Worm (Caenorhabditis elegans) whole organism, early embryonic: ENCODE data around the gene srsx-5.

ENCODE experiments used
- F13C5.2 ChIP-seq: sonication (generic microtip); optimal IDR thresholded peaks from 2 replicates; lab custom pipeline; 2017; ENCODE audit warnings: mild to moderate bottlenecking, missing genetic modification characterization, inconsistent platforms, missing compliant biosample characterization
- ama-1 ChIP-seq: fragments of 150-350 bp; optimal IDR thresholded peaks from 2 replicates; lab custom pipeline; 2014
- ceh-13 ChIP-seq: fragments of 200-800 bp; sonication (Bioruptor generic); optimal IDR thresholded peaks from 2 replicates; lab custom pipeline; 2018; ENCODE audit warnings: mild to moderate bottlenecking, missing genetic modification characterization, missing compliant biosample characterization
- ceh-36 ChIP-seq: sonication (generic microtip); optimal IDR thresholded peaks from 2 replicates; lab custom pipeline; 2016; ENCODE audit warnings: missing genetic modification characterization, inconsistent platforms, missing compliant biosample characterization
- ets-7 ChIP-seq: sonication (generic microtip); optimal IDR thresholded peaks from 2 replicates; lab custom pipeline; 2016; ENCODE audit warnings: missing genotype, missing genetic modification characterization, missing compliant biosample characterization
- flt-1 ChIP-seq: fragments of 200-800 bp; sonication (Bioruptor generic); IDR thresholded peaks from 2 replicates; pipeline ENCODE4 v1.3.6; 2022; ENCODE audit warnings: missing genetic modification characterization, missing compliant biosample characterization
- hmg-4 ChIP-seq: fragments of 200-800 bp; sonication (Bioruptor generic); optimal IDR thresholded peaks from 2 replicates; lab custom pipeline; 2018; ENCODE audit warnings: mild to moderate bottlenecking, missing genetic modification characterization, missing compliant biosample characterization
- hnd-1 ChIP-seq: sonication (generic microtip); optimal IDR thresholded peaks from 2 replicates; lab custom pipeline; 2016; ENCODE audit warnings: missing genetic modification characterization, missing compliant biosample characterization
- pes-1 ChIP-seq: fragments of 200-800 bp; sonication (Bioruptor generic); IDR thresholded peaks from 2 replicates; pipeline ENCODE4 v1.3.6; 2022; ENCODE audit warnings: missing genetic modification reagents, missing genetic modification characterization, missing compliant biosample characterization
- sea-1 ChIP-seq: fragments of 200-800 bp; sonication (Bioruptor generic); conservative IDR thresholded peaks from 2 replicates; pipeline ENCODE4 v1.3.6; 2022; ENCODE audit warnings: missing genetic modification characterization, missing compliant biosample characterization
- tbx-11 ChIP-seq: fragments of 200-800 bp; sonication (Bioruptor generic); IDR thresholded peaks from 2 replicates; pipeline ENCODE4 v1.3.6; 2022; ENCODE audit warnings: missing genetic modification characterization, missing compliant biosample characterization
- tbx-37 ChIP-seq: fragments of 200-800 bp; sonication (Bioruptor generic); conservative IDR thresholded peaks from 2 replicates; pipeline ENCODE4 v1.3.6; 2022; ENCODE audit warnings: missing genetic modification reagents, missing genetic modification characterization, missing compliant biosample characterization
- tra-4 ChIP-seq: sonication (generic microtip); optimal IDR thresholded peaks from 2 replicates; lab custom pipeline; 2017; ENCODE audit warnings: missing genetic modification characterization, missing compliant biosample characterization

DNA sequence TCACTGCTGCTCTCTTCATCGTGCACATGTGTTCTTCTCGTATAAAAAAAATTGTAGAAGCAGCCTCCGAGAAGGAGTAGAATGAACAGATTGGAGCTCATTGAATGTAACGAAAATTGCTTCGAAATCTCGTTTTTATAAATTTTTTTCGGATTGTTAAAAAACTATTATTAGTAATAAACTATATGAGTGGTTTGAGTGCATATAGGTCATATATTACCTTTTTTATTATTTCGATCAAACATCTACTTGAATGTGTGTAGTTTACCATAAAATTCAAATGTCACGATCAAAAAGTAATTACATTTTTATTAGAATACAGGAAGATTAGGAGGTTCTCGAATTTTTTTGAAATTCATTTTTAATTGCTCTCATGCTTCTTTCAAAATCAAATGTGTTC lies 24.1 kb downstream of the srsx-5 start, which contains the start of gene clec-216:
- no peak for TF ChIP-seq F13C5.2 (tag; lab: Kevin White, UChicago)
- TF ChIP-seq flt-1 (GFP tag; lab: Robert Waterston, UW) = no peak
- no peak for TF ChIP-seq tra-4
- no peak for TF ChIP-seq ama-1 (lab: Kevin White, UChicago)
- no peak for TF ChIP-seq pes-1 (GFP tag; lab: Robert Waterston, UW)
- no peak for TF ChIP-seq hmg-4
- no peak for TF ChIP-seq tbx-37 (GFP tag; lab: Robert Waterston, UW)
- TF ChIP-seq ceh-13 (GFP tag; lab: Kevin White, UChicago) = no peak
- no peak for TF ChIP-seq tbx-11 (GFP tag; lab: Robert Waterston, UW)
- TF ChIP-seq sea-1 (GFP tag; lab: Robert Waterston, UW) = no peak
- no peak for TF ChIP-seq hnd-1
- TF ChIP-seq ets-7 (tag; lab: Kevin White, UChicago) = no peak
- no peak for TF ChIP-seq ceh-36 (tag; lab: Kevin White, UChicago)
